Fruit fly (Drosophila melanogaster): ENCODE results near the gene Hr39.
A peak's percentile ranks its signal among the peaks of the same experiment; 100 is the strongest.

The Hr39 gene

dm6 chr2L:21290434-21290833 lies 53.4 kb downstream of the Hr39 start, which contains the start of gene Gr39a:
TSS of gene Gr39a (plus strand) at chr2L:21290734.
- no peak for TF ChIP-seq Kr (GFP tag; optimal IDR thresholded peaks at IDR 0.05)
- TF ChIP-seq CG6689 (GFP tag; IDR thresholded peaks at IDR 0.05) = no peak
- no peak for TF ChIP-seq nerfin-2 (GFP tag; IDR thresholded peaks at IDR 0.05; ENCODE audit: partially characterized antibody)
- no peak for TF ChIP-seq CG13775 (GFP tag; optimal IDR thresholded peaks at IDR 0.05)
- no peak for TF ChIP-seq CG30403 (GFP tag; optimal IDR thresholded peaks at IDR 0.05)
- TF ChIP-seq CG17568 (GFP tag; optimal IDR thresholded peaks at IDR 0.05) = no peak
- no peak for TF ChIP-seq CTCF (GFP tag; optimal IDR thresholded peaks at IDR 0.05)
- TF ChIP-seq GATAe (GFP tag; conservative IDR thresholded peaks at IDR 0.05) = no peak
- no peak for TF ChIP-seq CoRest (tag; optimal IDR thresholded peaks at IDR 0.05)
- TF ChIP-seq Aef1 (GFP tag; IDR thresholded peaks at IDR 0.05) = no peak

- TF ChIP-seq cwo (GFP tag; optimal IDR thresholded peaks at IDR 0.05) (peak; percentile 18), exex (tag; optimal IDR thresholded peaks at IDR 0.05) (peak; percentile 27), CTCF (GFP tag; optimal IDR thresholded peaks at IDR 0.05) (peak; percentile 57), Adf1 (GFP tag; IDR thresholded peaks at IDR 0.05) (no peak), CG2199 (GFP tag; IDR thresholded peaks at IDR 0.05) (peak; percentile 36; the same call in 1 of the 3 replicates), sug (tag; optimal IDR thresholded peaks at IDR 0.05) (peak; percentile 95), CG2678 (tag; optimal IDR thresholded peaks at IDR 0.05) (no peak), CG34376 (GFP tag; optimal IDR thresholded peaks at IDR 0.05) (peak; percentile 52), CG15269 (tag; optimal IDR thresholded peaks at IDR 0.05) (no peak), CG7987 (GFP tag; optimal IDR thresholded peaks at IDR 0.05) (peak; percentile 94)
Observed at dm6 chr2L:21299564-21299963, 62.5 kb downstream of the Hr39 start.

dm6 chr2L:21302064-21302463 lies 65.0 kb downstream of the Hr39 start:
- TF ChIP-seq HLH54F (GFP tag; optimal IDR thresholded peaks at IDR 0.05) (no peak), Med (GFP tag) (peak; percentile 48), lilli (GFP tag; optimal IDR thresholded peaks at IDR 0.05) (no peak), CG13296 (GFP tag; optimal IDR thresholded peaks at IDR 0.05) (no peak), CG18619 (GFP tag; optimal IDR thresholded peaks at IDR 0.05) (no peak), CG9609 (GFP tag; optimal IDR thresholded peaks at IDR 0.05) (no peak), CG4617 (GFP tag; optimal IDR thresholded peaks at IDR 0.05; ENCODE audit: borderline replicate concordance) (no peak), ems (GFP tag; optimal IDR thresholded peaks at IDR 0.05) (no peak), NfI (GFP tag; optimal IDR thresholded peaks at IDR 0.05) (no peak), CG6689 (GFP tag; IDR thresholded peaks at IDR 0.05) (no peak), CG3281 (GFP tag; optimal IDR thresholded peaks at IDR 0.05) (no peak), Ets65A (GFP tag) (peak; percentile 25), HLH4C (GFP tag; IDR thresholded peaks at IDR 0.05; ENCODE audit: partially characterized antibody) (no peak), HmgZ (tag; optimal IDR thresholded peaks at IDR 0.05) (no peak), Atf3 (GFP tag; optimal IDR thresholded peaks at IDR 0.05) (no peak), CG12071 (GFP tag; optimal IDR thresholded peaks at IDR 0.05) (no peak), Six4 (GFP tag; optimal IDR thresholded peaks at IDR 0.05) (no peak)

dm6 chr2L:21303655-21304532 lies 66.8 kb downstream of the Hr39 start:
- no peak for TF ChIP-seq CG12391 (tag; optimal IDR thresholded peaks at IDR 0.05)
- no peak for TF ChIP-seq seq (GFP tag; IDR thresholded peaks at IDR 0.05)
- TF ChIP-seq CG11247 (GFP tag; IDR thresholded peaks at IDR 0.05) = no peak
- no peak for TF ChIP-seq CG3065 (GFP tag; optimal IDR thresholded peaks at IDR 0.05)
- TF ChIP-seq gce (GFP tag; IDR thresholded peaks at IDR 0.05) = no peak
- TF ChIP-seq p53 (GFP tag; optimal IDR thresholded peaks at IDR 0.05) = no peak
- peak; percentile 23; the same call in 1 of the 2 replicates for TF ChIP-seq GATAe (GFP tag; conservative IDR thresholded peaks at IDR 0.05)
- no peak for TF ChIP-seq tgo (GFP tag; IDR thresholded peaks at IDR 0.05)
- no peak for TF ChIP-seq h (optimal IDR thresholded peaks at IDR 0.05)
- no peak for TF ChIP-seq Nf-YA (GFP tag; IDR thresholded peaks at IDR 0.05)
- TF ChIP-seq Ets97D (GFP tag; optimal IDR thresholded peaks at IDR 0.05) = no peak
- TF ChIP-seq CG12769 (tag; optimal IDR thresholded peaks at IDR 0.05) = peak; percentile 13
- TF ChIP-seq twi (tag; optimal IDR thresholded peaks at IDR 0.05) = no peak
- no peak for TF ChIP-seq croc (GFP tag; conservative IDR thresholded peaks at IDR 0.05)
